Worm (Caenorhabditis elegans): Measurements from ENCODE around the gene F31B9.3.

F31B9.3 gene

DNA sequence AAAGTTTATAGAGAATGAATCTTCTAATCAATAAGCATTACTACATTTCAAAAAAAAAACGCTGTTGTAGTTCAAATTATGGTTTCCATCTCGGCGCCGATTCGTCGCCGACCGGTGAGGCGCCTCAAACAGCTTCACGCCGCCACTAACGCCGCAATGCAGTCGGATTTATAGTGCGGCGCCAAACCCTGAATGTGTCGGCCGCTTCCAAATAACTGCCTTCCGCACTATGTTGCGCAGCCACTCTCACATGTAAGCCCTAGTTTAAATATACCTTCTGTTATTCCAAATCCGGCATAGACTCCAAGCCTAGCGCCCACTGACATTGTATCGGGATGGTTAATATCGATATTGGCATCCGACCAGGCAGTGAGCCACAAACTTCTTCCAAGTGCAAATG lies 9.3 kb downstream of the F31B9.3 start:
- TF ChIP-seq nhr-20 (tag; optimal IDR thresholded peaks at IDR 0.05) (no peak), ztf-4 (tag; optimal IDR thresholded peaks at IDR 0.05) (no peak), ceh-63 (GFP tag; optimal IDR thresholded peaks at IDR 0.05) (no peak), swsn-7 (tag; optimal IDR thresholded peaks at IDR 0.05) (no peak), nhr-71 (tag; optimal IDR thresholded peaks at IDR 0.05) (no peak), dsc-1 (tag; optimal IDR thresholded peaks at IDR 0.05) (no peak), C04F5.9 (tag; optimal IDR thresholded peaks at IDR 0.05) (no peak), nhr-76 (tag; optimal IDR thresholded peaks at IDR 0.05) (no peak), dpl-1 (GFP tag; optimal IDR thresholded peaks at IDR 0.05) (no peak), ceh-90 (tag; optimal IDR thresholded peaks at IDR 0.05) (no peak), tbx-2 (tag; optimal IDR thresholded peaks at IDR 0.05) (no peak), nhr-77 (tag; optimal IDR thresholded peaks at IDR 0.05) (no peak), F16B12.6 (tag; optimal IDR thresholded peaks at IDR 0.05) (no peak)

DNA sequence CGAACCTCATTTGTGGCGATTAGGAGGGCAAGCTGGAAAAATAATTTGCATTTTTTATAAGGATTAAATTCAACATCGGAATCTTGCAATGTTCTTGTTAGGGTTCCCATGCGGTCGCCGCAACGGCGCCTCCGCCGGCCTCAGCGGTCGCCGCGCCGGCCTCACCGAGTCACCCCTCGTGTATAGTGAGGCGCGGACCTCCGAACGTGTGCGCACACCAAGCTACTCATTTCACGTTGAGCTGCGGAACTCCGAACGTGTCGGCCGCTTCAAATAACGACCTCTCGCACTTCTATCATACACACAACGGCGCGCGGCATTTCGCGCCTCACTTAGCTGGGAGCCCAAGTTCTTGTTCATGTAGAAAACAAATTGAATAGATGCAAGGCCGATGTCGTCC lies 14.3 kb downstream of the F31B9.3 start:
- no peak for TF ChIP-seq grh-1 (GFP tag; IDR thresholded peaks at IDR 0.05)
- TF ChIP-seq lin-15B (tag; optimal IDR thresholded peaks at IDR 0.05), result no peak
- TF ChIP-seq hlh-17 (GFP tag; optimal IDR thresholded peaks at IDR 0.05; ENCODE audit: borderline replicate concordance), result no peak
- no peak for TF ChIP-seq ces-1 (GFP tag; optimal IDR thresholded peaks at IDR 0.05)
- no peak for TF ChIP-seq lin-14 (GFP tag; optimal IDR thresholded peaks at IDR 0.05)
- TF ChIP-seq hlh-4 (tag; optimal IDR thresholded peaks at IDR 0.05), result no peak
- TF ChIP-seq nhr-77 (tag; optimal IDR thresholded peaks at IDR 0.05), result no peak
- TF ChIP-seq ets-5 (GFP tag; IDR thresholded peaks at IDR 0.05), result no peak
- no peak for TF ChIP-seq rnt-1 (tag; optimal IDR thresholded peaks at IDR 0.05)
- no peak for TF ChIP-seq sox-4 (tag; optimal IDR thresholded peaks at IDR 0.05)
- no peak for TF ChIP-seq lin-39 (tag; optimal IDR thresholded peaks at IDR 0.05)
- TF ChIP-seq fkh-8 (tag; optimal IDR thresholded peaks at IDR 0.05), result no peak
- no peak for TF ChIP-seq snu-23 (GFP tag; optimal IDR thresholded peaks at IDR 0.05)
- TF ChIP-seq fos-1 (tag; optimal IDR thresholded peaks at IDR 0.05), result no peak
- TF ChIP-seq zag-1 (tag; optimal IDR thresholded peaks at IDR 0.05), result no peak
- no peak for TF ChIP-seq mdl-1 (tag; optimal IDR thresholded peaks at IDR 0.05)

DNA sequence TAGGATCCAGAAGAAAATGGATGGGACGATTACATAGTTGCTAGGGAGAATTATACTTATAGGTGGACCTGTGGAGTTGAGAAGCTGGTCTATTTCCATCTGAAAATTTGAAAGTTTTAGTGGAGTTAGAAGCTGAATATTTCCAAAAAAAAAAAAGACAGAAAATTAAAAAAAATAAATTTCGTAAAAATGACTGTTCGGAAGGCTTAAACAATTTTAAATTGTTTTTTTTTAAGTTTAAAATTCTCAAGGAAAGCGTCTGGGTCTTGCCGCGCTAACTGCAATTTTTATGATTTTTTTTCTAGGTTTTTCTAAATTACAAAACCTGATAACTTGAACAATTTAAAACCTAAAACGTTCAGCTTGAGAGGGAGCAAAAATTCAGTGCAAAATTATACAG lies 15.7 kb downstream of the F31B9.3 start, which contains the start of gene mrp-3:
TSS of gene mrp-3 (minus strand) at position 101 of the 400 bp plus-strand sequence.
- TF ChIP-seq tlp-1 (tag; optimal IDR thresholded peaks at IDR 0.05) (no peak), nhr-71 (tag; optimal IDR thresholded peaks at IDR 0.05) (no peak)

ce11 chrX:15939759-15940334 lies 16.3 kb downstream of the F31B9.3 start:
- TF ChIP-seq elt-2 (tag; optimal IDR thresholded peaks at IDR 0.05) (peak; percentile 77), jun-1 (tag; optimal IDR thresholded peaks at IDR 0.05) (no peak), nhr-12 (tag; optimal IDR thresholded peaks at IDR 0.05) (no peak), grh-1 (GFP tag; IDR thresholded peaks at IDR 0.05) (no peak), hlh-17 (GFP tag; optimal IDR thresholded peaks at IDR 0.05; ENCODE audit: borderline replicate concordance) (no peak), ceh-88 (GFP tag; IDR thresholded peaks at IDR 0.05) (no peak), nhr-76 (tag; optimal IDR thresholded peaks at IDR 0.05) (no peak), mef-2 (tag; optimal IDR thresholded peaks at IDR 0.05) (no peak), fkh-10 (GFP tag; optimal IDR thresholded peaks at IDR 0.05) (no peak), nhr-11 (tag; optimal IDR thresholded peaks at IDR 0.05) (no peak), pqm-1 (tag; optimal IDR thresholded peaks at IDR 0.05) (no peak), lin-39 (tag; optimal IDR thresholded peaks at IDR 0.05) (no peak), vab-15 (tag; optimal IDR thresholded peaks at IDR 0.05) (no peak), tlp-1 (tag; optimal IDR thresholded peaks at IDR 0.05) (no peak), nhr-237 (tag; optimal IDR thresholded peaks at IDR 0.05) (no peak), nhr-20 (tag; optimal IDR thresholded peaks at IDR 0.05) (peak; percentile 19), lsy-2 (tag; optimal IDR thresholded peaks at IDR 0.05) (no peak), egl-27 (tag; optimal IDR thresholded peaks at IDR 0.05) (no peak), hpl-2 (GFP tag; optimal IDR thresholded peaks at IDR 0.05) (no peak), nhr-90 (tag; optimal IDR thresholded peaks at IDR 0.05; ENCODE audit: poor library complexity) (no peak), swsn-7 (tag; optimal IDR thresholded peaks at IDR 0.05) (no peak), mdl-1 (tag; optimal IDR thresholded peaks at IDR 0.05) (peak in 1 of 2 experiments; percentile 9), dpl-1 (GFP tag; optimal IDR thresholded peaks at IDR 0.05) (no peak), isw-1 (GFP tag; IDR thresholded peaks at IDR 0.05) (no peak), ceh-82 (tag; optimal IDR thresholded peaks at IDR 0.05) (no peak), snpc-4 (tag; optimal IDR thresholded peaks at IDR 0.05) (no peak), lin-35 (GFP tag; optimal IDR thresholded peaks at IDR 0.05) (peak in 1 of 2 experiments; percentile 26), aha-1 (tag; optimal IDR thresholded peaks at IDR 0.05) (no peak)

Data from whole organism, L1 larva.